Fruit fly (Drosophila melanogaster) whole organism, embryonic: ENCODE results near the gene Girdin.

ENCODE experiments used
- Atf-2 ChIP-seq: fragments of 200-800 bp; sonication (Bioruptor generic); optimal IDR thresholded peaks from 2 replicates; lab custom pipeline; 2016; ENCODE audit warnings: missing biosample characterization, missing genetic modification characterization
- Atf3 ChIP-seq: fragments of 200-800 bp; sonication (Bioruptor generic); optimal IDR thresholded peaks from 3 replicates; lab custom pipeline; 2016; ENCODE audit warnings: missing biosample characterization, missing genetic modification characterization
- CG10274 ChIP-seq: fragments of 200-800 bp; sonication (Bioruptor generic); optimal IDR thresholded peaks from 3 replicates; lab custom pipeline; 2017; ENCODE audit warnings: missing biosample characterization, mild to moderate bottlenecking, missing genetic modification characterization
- CG12071 ChIP-seq: fragments of 200-800 bp; sonication (Bioruptor generic); optimal IDR thresholded peaks from 3 replicates; lab custom pipeline; 2018; ENCODE audit warnings: missing biosample characterization, mild to moderate bottlenecking, missing genetic modification characterization
- CG14965 ChIP-seq: fragments of 200-800 bp; sonication (Bioruptor generic); optimal IDR thresholded peaks from 2 replicates; lab custom pipeline; 2016; ENCODE audit warnings: missing biosample characterization, missing genetic modification characterization, borderline replicate concordance
- CG15479 ChIP-seq: fragments of 200-800 bp; sonication (Bioruptor generic); optimal IDR thresholded peaks from 3 replicates; lab custom pipeline; 2019; ENCODE audit warnings: missing biosample characterization, mild to moderate bottlenecking, missing genetic modification characterization, moderate library complexity
- CG17328 ChIP-seq: fragments of 200-800 bp; sonication (Bioruptor generic); IDR thresholded peaks from 2 replicates; pipeline ENCODE4 v1.3.6; 2022; ENCODE audit warnings: missing biosample characterization, missing genetic modification characterization
- CG17385 ChIP-seq: fragments of 200-800 bp; sonication (Bioruptor generic); optimal IDR thresholded peaks from 3 replicates; lab custom pipeline; 2018; ENCODE audit warnings: missing biosample characterization, mild to moderate bottlenecking, missing genetic modification characterization
- CG18011 ChIP-seq: fragments of 200-800 bp; sonication (Bioruptor generic); optimal IDR thresholded peaks from 2 replicates; lab custom pipeline; 2017; ENCODE audit warnings: missing biosample characterization, missing genetic modification characterization, mild to moderate bottlenecking, moderate library complexity, missing genotype
- CG2678 ChIP-seq: fragments of 200-800 bp; sonication (Bioruptor generic); optimal IDR thresholded peaks from 3 replicates; lab custom pipeline; 2019; ENCODE audit warnings: missing biosample characterization, mild to moderate bottlenecking, missing genetic modification characterization, moderate library complexity
- CG2875 ChIP-seq: fragments of 200-800 bp; sonication (Bioruptor generic); optimal IDR thresholded peaks from 2 replicates; lab custom pipeline; 2017; ENCODE audit warnings: missing biosample characterization, mild to moderate bottlenecking, missing genetic modification characterization, missing genetic modification reagents
- CG30431 ChIP-seq: fragments of 200-800 bp; sonication (Bioruptor generic); optimal IDR thresholded peaks from 2 replicates; lab custom pipeline; 2017; ENCODE audit warnings: missing biosample characterization, missing genetic modification characterization
- CG3726 ChIP-seq: fragments of 200-800 bp; sonication (Bioruptor generic); IDR thresholded peaks from 3 replicates; pipeline ENCODE4, ENCODE4 v1.3.6; 2022; ENCODE audit warnings: missing biosample characterization, missing genetic modification characterization
- CG4404 ChIP-seq: fragments of 200-800 bp; sonication (Bioruptor generic); IDR thresholded peaks from 2 replicates; pipeline ENCODE4 v1.3.6; 2022; ENCODE audit warnings: missing biosample characterization, missing genetic modification characterization
- CG6254 ChIP-seq: fragments of 200-800 bp; sonication (Bioruptor generic); optimal IDR thresholded peaks from 3 replicates; lab custom pipeline; 2017; ENCODE audit warnings: mild to moderate bottlenecking, missing biosample characterization, missing genetic modification reagents, missing genetic modification characterization
- CG6689 ChIP-seq: fragments of 200-800 bp; sonication (Bioruptor generic); IDR thresholded peaks from 2 replicates; pipeline ENCODE4 v1.3.6; 2022; ENCODE audit warnings: missing biosample characterization, missing genetic modification characterization
- CG7786 ChIP-seq: fragments of 200-800 bp; sonication (Bioruptor generic); optimal IDR thresholded peaks from 2 replicates; lab custom pipeline; 2016; ENCODE audit warnings: missing biosample characterization, missing genetic modification characterization
- CG9797 ChIP-seq: fragments of 200-800 bp; sonication (Bioruptor generic); optimal IDR thresholded peaks from 3 replicates; lab custom pipeline; 2018; ENCODE audit warnings: missing biosample characterization, mild to moderate bottlenecking, missing genetic modification characterization
- D19B ChIP-seq: fragments of 200-800 bp; sonication (Bioruptor generic); optimal IDR thresholded peaks from 2 replicates; lab custom pipeline; 2017; ENCODE audit warnings: missing biosample characterization, mild to moderate bottlenecking, missing genetic modification characterization
- Dip2 ChIP-seq: fragments of 200-800 bp; sonication (Bioruptor generic); IDR thresholded peaks from 2 replicates; pipeline ENCODE4 v1.3.6; 2022; ENCODE audit warnings: missing biosample characterization, missing genetic modification characterization
- Eip74EF ChIP-seq, 2 experiments: fragments of 200-800 bp in 1 of 2; fragments of >200 bp in 1 of 2; sonication (Bioruptor generic) in 1 of 2; optimal IDR thresholded peaks; 2 replicates each; lab custom pipeline; 2017 to 2019; ENCODE audit warnings: missing biosample characterization in 2 of 2, missing genetic modification characterization in 2 of 2, mild to moderate bottlenecking in 1 of 2, moderate library complexity in 1 of 2
- H2.0 ChIP-seq: fragments of 200-800 bp; sonication (Bioruptor generic); IDR thresholded peaks from 2 replicates; pipeline ENCODE4 v1.3.6; 2022; ENCODE audit warnings: missing biosample characterization, missing genetic modification characterization
- Hr51 ChIP-seq, 2 experiments: fragments of 200-800 bp; sonication (Bioruptor generic); optimal IDR thresholded peaks; 2 replicates in 1 of 2; 3 replicates in 1 of 2; lab custom pipeline; 2016 to 2018; ENCODE audit warnings: missing biosample characterization in 2 of 2, missing genetic modification characterization in 2 of 2, mild to moderate bottlenecking in 1 of 2, moderate library complexity in 1 of 2
- NK7.1 ChIP-seq: fragments of 200-800 bp; sonication (Bioruptor generic); optimal IDR thresholded peaks from 3 replicates; lab custom pipeline; 2016; ENCODE audit warnings: missing biosample characterization, missing genetic modification characterization
- Neu2 ChIP-seq: fragments of 200-800 bp; sonication (Bioruptor generic); optimal IDR thresholded peaks from 3 replicates; lab custom pipeline; 2016; ENCODE audit warnings: missing biosample characterization, missing genetic modification characterization, borderline replicate concordance
- Nf-YC ChIP-seq: fragments of 200-800 bp; optimal IDR thresholded peaks from 3 replicates; lab custom pipeline; 2019; ENCODE audit warnings: missing biosample characterization, mild to moderate bottlenecking, missing genetic modification characterization, moderate library complexity
- Oaz ChIP-seq: fragments of 200-800 bp; sonication (Bioruptor generic); IDR thresholded peaks from 2 replicates; pipeline ENCODE4 v1.3.6; 2022; ENCODE audit warnings: missing biosample characterization, missing genetic modification characterization
- Opbp ChIP-seq: fragments of 200-800 bp; sonication (Bioruptor generic); IDR thresholded peaks from 3 replicates; pipeline ENCODE4 v1.3.6; 2022; ENCODE audit warnings: missing biosample characterization, missing genetic modification characterization; ENCODE audit not compliant: partially characterized antibody
- Scr ChIP-seq: fragments of 200-800 bp; sonication (Bioruptor generic); IDR thresholded peaks from 2 replicates; pipeline ENCODE4 v1.3.6; 2022; ENCODE audit warnings: missing biosample characterization, missing genetic modification characterization; ENCODE audit not compliant: partially characterized antibody
- Sox102F ChIP-seq: fragments of 200-800 bp; sonication (Bioruptor generic); optimal IDR thresholded peaks from 2 replicates; lab custom pipeline; 2018; ENCODE audit warnings: missing biosample characterization, mild to moderate bottlenecking, missing genetic modification characterization, moderate library complexity
- Xbp1 ChIP-seq: fragments of 200-800 bp; sonication (Bioruptor generic); optimal IDR thresholded peaks from 3 replicates; lab custom pipeline; 2016; ENCODE audit warnings: missing biosample characterization, mild to moderate bottlenecking, missing genetic modification characterization
- Xrp1 ChIP-seq: fragments of 200-800 bp; sonication (Bioruptor generic); IDR thresholded peaks from 2 replicates; pipeline ENCODE4 v1.3.6; 2022; ENCODE audit warnings: missing biosample characterization, missing genetic modification characterization
- YL-1 ChIP-seq: fragments of 200-800 bp; sonication (Bioruptor generic); optimal IDR thresholded peaks from 3 replicates; lab custom pipeline; 2017; ENCODE audit warnings: missing biosample characterization, mild to moderate bottlenecking, missing genetic modification characterization
- ase ChIP-seq: fragments of 200-800 bp; sonication (Bioruptor generic); IDR thresholded peaks from 3 replicates; pipeline ENCODE4 v1.3.6; 2022; ENCODE audit warnings: missing biosample characterization, missing genetic modification characterization
- br ChIP-seq: fragments of >200 bp; optimal IDR thresholded peaks from 2 replicates; lab custom pipeline; 2017
- btn ChIP-seq: fragments of 200-800 bp; sonication (Bioruptor generic); optimal IDR thresholded peaks from 2 replicates; lab custom pipeline; 2016; ENCODE audit warnings: missing biosample characterization, missing genetic modification characterization
- cwo ChIP-seq: fragments of 200-800 bp; sonication (Bioruptor generic); optimal IDR thresholded peaks from 3 replicates; lab custom pipeline; 2017; ENCODE audit warnings: missing biosample characterization, missing genetic modification characterization, mild to moderate bottlenecking, moderate library complexity, missing genetic modification reagents
- gro ChIP-seq: fragments of 200-800 bp; sonication (Bioruptor generic); optimal IDR thresholded peaks from 2 replicates; lab custom pipeline; 2016; ENCODE audit warnings: missing biosample characterization, missing genetic modification characterization
- knrl ChIP-seq: fragments of 200-800 bp; sonication (Bioruptor generic); IDR thresholded peaks from 3 replicates; pipeline ENCODE4 v1.3.6; 2022; ENCODE audit warnings: missing biosample characterization, missing genetic modification characterization; ENCODE audit not compliant: partially characterized antibody
- maf-S ChIP-seq: fragments of 200-800 bp; sonication (Bioruptor generic); optimal IDR thresholded peaks from 2 replicates; lab custom pipeline; 2016; ENCODE audit warnings: missing biosample characterization, missing genetic modification characterization
- mam ChIP-seq: fragments of 200-800 bp; sonication (Bioruptor generic); optimal IDR thresholded peaks from 3 replicates; lab custom pipeline; 2016; ENCODE audit warnings: missing biosample characterization, missing genetic modification characterization
- mld ChIP-seq: fragments of 200-800 bp; sonication (Bioruptor generic); IDR thresholded peaks from 3 replicates; pipeline ENCODE4 v1.3.6; 2022; ENCODE audit warnings: missing biosample characterization, missing genetic modification characterization; ENCODE audit not compliant: partially characterized antibody
- nom ChIP-seq: fragments of 200-800 bp; sonication (Bioruptor generic); optimal IDR thresholded peaks from 2 replicates; lab custom pipeline; 2017; ENCODE audit warnings: missing biosample characterization, missing genetic modification characterization, mild to moderate bottlenecking, moderate library complexity, missing genetic modification reagents
- pum ChIP-seq: fragments of 200-800 bp; sonication (Bioruptor generic); optimal IDR thresholded peaks from 2 replicates; lab custom pipeline; 2016; ENCODE audit warnings: missing biosample characterization, missing genetic modification characterization
- slbo ChIP-seq: fragments of 200-800 bp; sonication (Bioruptor generic); IDR thresholded peaks from 2 replicates; pipeline ENCODE4 v1.3.6; 2022; ENCODE audit warnings: missing biosample characterization, missing genetic modification characterization
- ssp ChIP-seq: fragments of 200-800 bp; sonication (Bioruptor generic); IDR thresholded peaks from 2 replicates; pipeline ENCODE4 v1.3.6; 2022; ENCODE audit warnings: missing biosample characterization, missing genetic modification characterization
- trem ChIP-seq: fragments of 200-800 bp; optimal IDR thresholded peaks from 3 replicates; lab custom pipeline; 2019; ENCODE audit warnings: missing biosample characterization, mild to moderate bottlenecking, missing genetic modification characterization, moderate library complexity
- usp ChIP-seq: fragments of >200 bp; optimal IDR thresholded peaks from 2 replicates; lab custom pipeline; 2017; ENCODE audit warnings: missing biosample characterization, missing genetic modification characterization
- vvl ChIP-seq: fragments of 200-800 bp; sonication (Bioruptor generic); IDR thresholded peaks from 2 replicates; pipeline ENCODE4 v1.3.6; 2022; ENCODE audit warnings: missing biosample characterization, missing genetic modification characterization
- zfh1 ChIP-seq: fragments of 200-800 bp; sonication (Bioruptor generic); IDR thresholded peaks from 3 replicates; pipeline ENCODE4 v1.3.6; 2022; ENCODE audit warnings: missing biosample characterization, missing genetic modification characterization

Gene Girdin

DNA sequence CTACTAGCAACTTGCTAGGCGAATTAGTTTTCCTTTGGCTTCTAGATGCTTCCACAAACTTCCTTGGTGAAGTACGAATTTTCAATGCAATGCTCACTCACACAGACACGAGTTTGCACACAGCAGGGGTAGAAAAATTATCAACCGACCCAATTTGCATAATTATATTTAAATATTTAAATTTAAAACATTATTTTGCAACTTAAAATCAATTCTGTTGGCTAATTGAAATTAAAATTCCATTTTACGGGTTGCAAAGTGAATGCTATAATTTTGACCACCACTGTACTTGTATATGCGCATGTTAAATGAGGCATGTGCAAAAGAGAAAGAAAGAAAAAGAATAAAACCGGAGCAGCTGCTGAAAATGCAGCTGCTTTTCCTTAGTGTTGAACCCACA is 15.3 kb downstream of the Girdin start (continued):
- peak; percentile 62 for TF ChIP-seq nom (GFP tag; lab: Kevin White, UChicago)
- TF ChIP-seq CG18011, result peak; percentile 70
- TF ChIP-seq Xbp1 (GFP tag; lab: Kevin White, UChicago), result peak; percentile 93
- TF ChIP-seq zfh1 (GFP tag; lab: Robert Waterston, UW), result peak; percentile 95
- peak; percentile 30 for TF ChIP-seq CG9797
- TF ChIP-seq CG17328 (GFP tag; lab: Robert Waterston, UW), result peak; percentile 96
- peak; percentile 86 for TF ChIP-seq Oaz (GFP tag; lab: Robert Waterston, UW)
- no peak for TF ChIP-seq Scr
- TF ChIP-seq CG6254 (GFP tag; lab: Kevin White, UChicago), result peak; percentile 93
- TF ChIP-seq br (lab: Kevin White, UChicago), result no peak
- TF ChIP-seq CG7786, result no peak
- TF ChIP-seq pum (GFP tag; lab: Kevin White, UChicago), result peak; percentile 46
- peak; percentile 91 for TF ChIP-seq CG12071 (GFP tag; lab: Kevin White, UChicago)
- peak; percentile 92 for TF ChIP-seq CG17385 (GFP tag; lab: Kevin White, UChicago)
- peak; percentile 98 for TF ChIP-seq vvl (GFP tag; lab: Robert Waterston, UW)
- peak; percentile 94 for TF ChIP-seq CG6689
- peak; percentile 88 for TF ChIP-seq trem (tag; lab: Kevin White, UChicago)
- TF ChIP-seq Xrp1, result peak; percentile 97
- peak; percentile 46 for TF ChIP-seq NK7.1 (GFP tag; lab: Kevin White, UChicago)
- TF ChIP-seq CG2678 (tag; lab: Kevin White, UChicago), result peak; percentile 96
- peak; percentile 79 for TF ChIP-seq ssp (GFP tag; lab: Robert Waterston, UW)
- no peak for TF ChIP-seq btn (GFP tag; lab: Kevin White, UChicago)
- peak; percentile 80 for TF ChIP-seq Nf-YC (tag; lab: Kevin White, UChicago)
- peak; percentile 4 for TF ChIP-seq Atf3 (GFP tag; lab: Kevin White, UChicago)
- peak; percentile 79 for TF ChIP-seq D19B (GFP tag; lab: Kevin White, UChicago)
- no peak for TF ChIP-seq Opbp (GFP tag; lab: Robert Waterston, UW)
- peak; percentile 43 for TF ChIP-seq CG15479 (GFP tag; lab: Kevin White, UChicago)
- peak; percentile 86 for TF ChIP-seq CG4404 (GFP tag; lab: Robert Waterston, UW)
- 0 out of 3 replicates have a peak, but pooled peaks have one; percentile 12 for TF ChIP-seq knrl
- TF ChIP-seq maf-S (GFP tag; lab: Kevin White, UChicago), result no peak
- TF ChIP-seq mam (GFP tag; lab: Kevin White, UChicago), result peak; percentile 57
- peak; percentile 89 for TF ChIP-seq cwo (GFP tag; lab: Kevin White, UChicago)
- peak; percentile 96 for TF ChIP-seq Sox102F
- peak; percentile 91 for TF ChIP-seq CG2875
- TF ChIP-seq CG10274 (GFP tag; lab: Kevin White, UChicago), result peak; percentile 52
- peak; percentile 90; the same call in 2 of the 3 replicates for TF ChIP-seq CG3726 (GFP tag; lab: Robert Waterston, UW)
- no peak for TF ChIP-seq usp (GFP tag; lab: Kevin White, UChicago)
- TF ChIP-seq H2.0 (GFP tag; lab: Robert Waterston, UW), result peak; percentile 90
- TF ChIP-seq Eip74EF (GFP tag; optimal IDR thresholded peaks at IDR 0.05; lab: Kevin White, UChicago), result peak in 1 of 2 experiments; percentile 91
- TF ChIP-seq ase (GFP tag; lab: Robert Waterston, UW), result peak; percentile 88
- no peak for TF ChIP-seq Neu2
- no peak for TF ChIP-seq CG14965
- TF ChIP-seq slbo (GFP tag; lab: Robert Waterston, UW), result peak; percentile 94
- no peak for TF ChIP-seq mld
- TF ChIP-seq CG30431 (GFP tag; lab: Kevin White, UChicago), result peak; percentile 84
- TF ChIP-seq Dip2 (GFP tag; lab: Robert Waterston, UW), result peak; percentile 43; the same call in 1 of the 2 replicates
- TF ChIP-seq Atf-2 (GFP tag; lab: Kevin White, UChicago), result peak; percentile 27
- peak; percentile 72 to 95 for TF ChIP-seq Hr51 (GFP tag; optimal IDR thresholded peaks at IDR 0.05; lab: Kevin White, UChicago)
- TF ChIP-seq YL-1 (GFP tag; lab: Kevin White, UChicago), result peak; percentile 74
- TF ChIP-seq gro (GFP tag; lab: Kevin White, UChicago), result peak; percentile 42
